Worm (Caenorhabditis elegans) whole organism, young adult: ENCODE results near the gene srpa-72.

ENCODE experiments used
- B0019.2 ChIP-seq: fragments of 200-800 bp; sonication (Bioruptor generic); conservative IDR thresholded peaks from 2 replicates; pipeline ENCODE4 v1.3.6; 2022; ENCODE audit warnings: missing genetic modification reagents, missing genetic modification characterization, missing compliant biosample characterization
- C17E4.6 ChIP-seq: fragments of 200-800 bp; sonication (Bioruptor generic); IDR thresholded peaks from 2 replicates; pipeline ENCODE4 v1.3.6; 2022; ENCODE audit warnings: missing genetic modification reagents, missing genetic modification characterization, missing compliant biosample characterization
- F37B4.10 ChIP-seq: fragments of 200-800 bp; sonication (Bioruptor generic); IDR thresholded peaks from 2 replicates; pipeline ENCODE4 v1.3.6; 2022; ENCODE audit warnings: missing genetic modification characterization, missing compliant biosample characterization
- F39B2.1 ChIP-seq: fragments of 200-800 bp; sonication (Bioruptor generic); IDR thresholded peaks from 2 replicates; pipeline ENCODE4 v1.3.6; 2022; ENCODE audit warnings: missing genetic modification reagents, missing genetic modification characterization, missing compliant biosample characterization
- F55B11.4 ChIP-seq: sonication (generic microtip); optimal IDR thresholded peaks from 2 replicates; lab custom pipeline; 2016; ENCODE audit warnings: missing compliant biosample characterization, missing genetic modification characterization, borderline replicate concordance; ENCODE audit not compliant: insufficient read depth
- F57A8.1 ChIP-seq: fragments of 200-800 bp; sonication (Bioruptor generic); optimal IDR thresholded peaks from 2 replicates; lab custom pipeline; 2018; ENCODE audit warnings: mild to moderate bottlenecking, missing genetic modification characterization, moderate library complexity, missing compliant biosample characterization
- F57C9.4 ChIP-seq: sonication (generic microtip); optimal IDR thresholded peaks from 2 replicates; lab custom pipeline; 2017; ENCODE audit warnings: mild to moderate bottlenecking, missing genetic modification characterization, missing compliant biosample characterization
- Y67H2A.10 ChIP-seq: fragments of 200-800 bp; sonication (Bioruptor generic); conservative IDR thresholded peaks from 2 replicates; pipeline ENCODE4 v1.3.6; 2022; ENCODE audit warnings: missing genetic modification reagents, missing genetic modification characterization, missing compliant biosample characterization
- Y79H2A.3 ChIP-seq: fragments of 200-800 bp; sonication (Bioruptor generic); conservative IDR thresholded peaks from 2 replicates; pipeline ENCODE4 v1.3.6; 2022; ENCODE audit warnings: missing genetic modification reagents, missing genetic modification characterization, missing compliant biosample characterization
- atf-7 ChIP-seq: sonication (generic microtip); optimal IDR thresholded peaks from 2 replicates; lab custom pipeline; 2017; ENCODE audit warnings: mild to moderate bottlenecking, missing genetic modification characterization, missing compliant biosample characterization
- bed-1 ChIP-seq: fragments of 200-800 bp; sonication (Bioruptor generic); IDR thresholded peaks from 2 replicates; pipeline ENCODE4 v1.3.6; 2022; ENCODE audit warnings: missing genetic modification reagents, missing genetic modification characterization, missing compliant biosample characterization
- ceh-27 ChIP-seq: fragments of 200-800 bp; sonication (Bioruptor generic); optimal IDR thresholded peaks from 2 replicates; lab custom pipeline; 2018; ENCODE audit warnings: mild to moderate bottlenecking, missing genetic modification characterization, moderate library complexity, missing compliant biosample characterization
- die-1 ChIP-seq: sonication (generic microtip); optimal IDR thresholded peaks from 2 replicates; lab custom pipeline; 2016; ENCODE audit warnings: missing genotype, mild to moderate bottlenecking, missing genetic modification characterization, missing compliant biosample characterization
- dpl-1 ChIP-seq: fragments of 150-350 bp; optimal IDR thresholded peaks from 2 replicates; lab custom pipeline; 2014; ENCODE audit warnings: missing biosample characterization, missing genetic modification reagents, missing genetic modification characterization
- efl-1 ChIP-seq: fragments of 150-350 bp; optimal IDR thresholded peaks from 2 replicates; lab custom pipeline; 2014; ENCODE audit warnings: missing biosample characterization, missing genetic modification reagents, missing genetic modification characterization
- egl-18 ChIP-seq: fragments of 200-800 bp; sonication (Bioruptor generic); IDR thresholded peaks from 2 replicates; pipeline ENCODE4 v1.3.6; 2022; ENCODE audit warnings: missing genetic modification reagents, missing genetic modification characterization, missing compliant biosample characterization
- egl-44 ChIP-seq: fragments of 200-800 bp; sonication (Bioruptor generic); IDR thresholded peaks from 2 replicates; pipeline ENCODE4 v1.3.6; 2022; ENCODE audit warnings: missing genetic modification reagents, missing genetic modification characterization, missing compliant biosample characterization
- gei-17 ChIP-seq: fragments of 200-800 bp; sonication (Bioruptor generic); optimal IDR thresholded peaks from 2 replicates; lab custom pipeline; 2018; ENCODE audit warnings: mild to moderate bottlenecking, missing genetic modification characterization, missing compliant biosample characterization
- hmg-1.2 ChIP-seq: fragments of 200-800 bp; sonication (Bioruptor generic); IDR thresholded peaks from 2 replicates; pipeline ENCODE4 v1.3.6; 2022; ENCODE audit warnings: missing genetic modification reagents, missing genetic modification characterization, missing compliant biosample characterization
- hrde-1 ChIP-seq: sonication (generic microtip); optimal IDR thresholded peaks from 2 replicates; lab custom pipeline; 2016; ENCODE audit warnings: missing genetic modification characterization, mild to moderate bottlenecking, missing compliant biosample characterization, moderate library complexity, missing genotype, missing genetic modification reagents, borderline replicate concordance
- lag-1 ChIP-seq: fragments of 200-800 bp; sonication (Bioruptor generic); IDR thresholded peaks from 2 replicates; pipeline ENCODE4 v1.3.6; 2022; ENCODE audit warnings: missing genetic modification reagents, missing genetic modification characterization, missing compliant biosample characterization
- lin-40 ChIP-seq: sonication (generic microtip); optimal IDR thresholded peaks from 2 replicates; lab custom pipeline; 2016; ENCODE audit warnings: missing genetic modification characterization, mild to moderate bottlenecking, missing compliant biosample characterization, missing genotype, missing genetic modification reagents
- lir-1 ChIP-seq: fragments of 200-800 bp; sonication (Bioruptor generic); conservative IDR thresholded peaks from 2 replicates; pipeline ENCODE4 v1.3.6; 2022; ENCODE audit warnings: missing genetic modification reagents, missing genetic modification characterization, missing compliant biosample characterization
- lsl-1 ChIP-seq: fragments of 200-800 bp; sonication (Bioruptor generic); optimal IDR thresholded peaks from 2 replicates; lab custom pipeline; 2018; ENCODE audit warnings: mild to moderate bottlenecking, missing genetic modification characterization, moderate library complexity, missing compliant biosample characterization
- lsy-27 ChIP-seq: sonication (generic microtip); optimal IDR thresholded peaks from 2 replicates; lab custom pipeline; 2017; ENCODE audit warnings: missing genetic modification characterization, mild to moderate bottlenecking, missing compliant biosample characterization, antibody characterized with exemption, missing genotype, borderline replicate concordance; ENCODE audit not compliant: insufficient read depth
- madf-6 ChIP-seq: fragments of 200-800 bp; sonication (Bioruptor generic); IDR thresholded peaks from 2 replicates; pipeline ENCODE4 v1.3.6; 2022; ENCODE audit warnings: missing genetic modification reagents, missing genetic modification characterization, missing compliant biosample characterization
- madf-8 ChIP-seq: fragments of 200-800 bp; sonication (Bioruptor generic); conservative IDR thresholded peaks from 2 replicates; pipeline ENCODE4 v1.3.6; 2022; ENCODE audit warnings: missing genetic modification reagents, missing genetic modification characterization, missing compliant biosample characterization
- mcd-1 ChIP-seq: fragments of 200-800 bp; sonication (Bioruptor generic); IDR thresholded peaks from 2 replicates; pipeline ENCODE4 v1.3.6; 2022; ENCODE audit warnings: missing genetic modification reagents, missing genetic modification characterization, missing compliant biosample characterization
- nhr-90 ChIP-seq: sonication (generic microtip); optimal IDR thresholded peaks from 2 replicates; lab custom pipeline; 2016; ENCODE audit warnings: missing genotype, mild to moderate bottlenecking, missing genetic modification characterization, missing compliant biosample characterization
- pha-4 ChIP-seq: fragments of 150-350 bp; sonication (generic microtip); optimal IDR thresholded peaks from 2 replicates; lab custom pipeline; 2014; ENCODE audit warnings: missing biosample characterization, missing genetic modification reagents, missing genetic modification characterization
- rpc-1 ChIP-seq, 2 experiments: fragments of 150-350 bp in 1 of 2; sonication (generic microtip) in 1 of 2; optimal IDR thresholded peaks; 2 replicates each; lab custom pipeline; 2014 to 2018; ENCODE audit warnings: missing biosample characterization in 1 of 2, missing genetic modification characterization in 1 of 2, missing genetic modification reagents in 1 of 2, missing genotype in 1 of 2
- snpc-1.3 ChIP-seq: sonication (generic microtip); optimal IDR thresholded peaks from 2 replicates; lab custom pipeline; 2017; ENCODE audit warnings: missing genetic modification characterization, mild to moderate bottlenecking, missing compliant biosample characterization, antibody characterized with exemption, moderate library complexity, missing genotype, missing genetic modification reagents; ENCODE audit not compliant: insufficient read depth
- xnd-1 ChIP-seq: sonication (generic microtip); optimal IDR thresholded peaks from 2 replicates; lab custom pipeline; 2016; ENCODE audit warnings: missing genotype, missing genetic modification reagents, missing genetic modification characterization, missing compliant biosample characterization
- zfh-2 ChIP-seq: fragments of 200-800 bp; sonication (Bioruptor generic); conservative IDR thresholded peaks from 2 replicates; pipeline ENCODE4 v1.3.6; 2022; ENCODE audit warnings: missing genetic modification reagents, missing genetic modification characterization, missing compliant biosample characterization
- ztf-22 ChIP-seq: fragments of 200-800 bp; sonication (Bioruptor generic); optimal IDR thresholded peaks from 2 replicates; lab custom pipeline; 2018; ENCODE audit warnings: mild to moderate bottlenecking, missing genetic modification characterization, moderate library complexity, missing compliant biosample characterization
- ztf-25 ChIP-seq: fragments of 200-800 bp; sonication (Bioruptor generic); IDR thresholded peaks from 2 replicates; pipeline ENCODE4 v1.3.6; 2022; ENCODE audit warnings: missing genetic modification reagents, missing genetic modification characterization, missing compliant biosample characterization
- ztf-26 ChIP-seq: sonication (generic microtip); optimal IDR thresholded peaks from 2 replicates; lab custom pipeline; 2017; ENCODE audit warnings: missing genetic modification characterization, missing compliant biosample characterization
- ztf-28 ChIP-seq: fragments of 200-800 bp; sonication (Bioruptor generic); IDR thresholded peaks from 2 replicates; pipeline ENCODE4 v1.3.6; 2022; ENCODE audit warnings: missing genetic modification reagents, missing genetic modification characterization, missing compliant biosample characterization

srpa-72 gene

ce11 chrII:2807674-2808206 lies 20.5 kb downstream of the srpa-72 start, which contains the start of gene K12H6.12:
Gene K12H6.12, plus strand, starts transcription at chrII:2808156.
- TF ChIP-seq zfh-2 (0 out of 2 replicates have a peak, but pooled peaks have one; percentile 43), F57A8.1 (no peak), F55B11.4 (tag; lab: Kevin White, UChicago) (no peak), C17E4.6 (GFP tag; lab: Robert Waterston, UW) (no peak), Y67H2A.10 (GFP tag; lab: Robert Waterston, UW) (no peak), ceh-27 (GFP tag; lab: Kevin White, UChicago) (no peak), nhr-90 (no peak), atf-7 (tag; lab: Kevin White, UChicago) (no peak), hmg-1.2 (peak; percentile 80)

DNA sequence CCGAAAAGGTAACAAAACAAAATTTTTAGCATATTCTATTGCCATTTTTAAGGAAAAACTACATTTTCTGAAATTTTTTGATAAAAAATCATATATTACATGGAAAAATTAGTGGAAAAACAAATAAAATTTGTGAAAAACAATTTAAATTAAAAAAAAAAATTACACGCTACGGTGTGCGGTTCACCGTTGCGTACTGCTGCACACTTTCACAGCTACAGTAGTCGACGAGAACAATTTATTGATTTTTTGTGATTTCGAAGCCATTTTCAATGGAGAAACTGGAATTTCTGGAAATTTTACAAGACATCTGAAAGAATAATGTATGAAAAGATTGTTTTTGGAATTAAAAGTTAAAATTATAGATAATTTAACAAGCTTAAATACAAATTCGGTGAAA lies 27.7 kb downstream of the srpa-72 start:
- TF ChIP-seq Y79H2A.3 (GFP tag; lab: Robert Waterston, UW) = no peak
- TF ChIP-seq rpc-1 (optimal IDR thresholded peaks at IDR 0.05; lab: Kevin White, UChicago) = no peak
- TF ChIP-seq rpc-1 (tag; optimal IDR thresholded peaks at IDR 0.05; lab: Kevin White, UChicago) = no peak
- peak; percentile 94 for TF ChIP-seq lsl-1 (GFP tag; lab: Kevin White, UChicago)
- no peak for TF ChIP-seq lir-1
- TF ChIP-seq efl-1 (GFP tag; lab: Kevin White, UChicago) = peak; percentile 12
- no peak for TF ChIP-seq pha-4 (tag; lab: Kevin White, UChicago)
- no peak for TF ChIP-seq egl-44 (GFP tag; lab: Robert Waterston, UW)
- peak; percentile 86 for TF ChIP-seq madf-6 (GFP tag; lab: Robert Waterston, UW)
- TF ChIP-seq snpc-1.3 (tag; lab: Kevin White, UChicago) = peak; percentile 28
- no peak for TF ChIP-seq hrde-1
- no peak for TF ChIP-seq zfh-2
- no peak for TF ChIP-seq die-1 (tag; lab: Kevin White, UChicago)
- TF ChIP-seq egl-18 (GFP tag; lab: Robert Waterston, UW) = no peak
- TF ChIP-seq xnd-1 (tag; lab: Kevin White, UChicago) = peak; percentile 85
- no peak for TF ChIP-seq F57C9.4 (tag; lab: Kevin White, UChicago)
- no peak for TF ChIP-seq Y67H2A.10 (GFP tag; lab: Robert Waterston, UW)
- TF ChIP-seq lin-40 (tag; lab: Kevin White, UChicago) = no peak
- peak; percentile 48; the same call in 1 of the 2 replicates for TF ChIP-seq madf-8
- TF ChIP-seq lsy-27 (tag; lab: Kevin White, UChicago) = no peak
- no peak for TF ChIP-seq F37B4.10
- no peak for TF ChIP-seq ztf-28
- TF ChIP-seq ztf-22 = no peak
- 0 out of 2 replicates have a peak, but pooled peaks have one; percentile 14 for TF ChIP-seq mcd-1 (GFP tag; lab: Robert Waterston, UW)

- no peak for TF ChIP-seq B0019.2 (GFP tag; lab: Robert Waterston, UW)
- no peak for TF ChIP-seq die-1 (tag; lab: Kevin White, UChicago)
- TF ChIP-seq dpl-1 (GFP tag; lab: Kevin White, UChicago) = no peak
- TF ChIP-seq ztf-26 (tag; lab: Kevin White, UChicago) = no peak
- no peak for TF ChIP-seq hmg-1.2
- TF ChIP-seq lag-1 (GFP tag; lab: Robert Waterston, UW) = no peak
- TF ChIP-seq ztf-25 = no peak
- no peak for TF ChIP-seq bed-1
- TF ChIP-seq F39B2.1 (GFP tag; lab: Robert Waterston, UW) = no peak
- no peak for TF ChIP-seq lsl-1 (GFP tag; lab: Kevin White, UChicago)
- TF ChIP-seq gei-17 (GFP tag; lab: Kevin White, UChicago) = no peak
- TF ChIP-seq, all 124 proteins: peak for 0
Measured at ce11 chrII:2815444-2815843, 28.2 kb downstream of the srpa-72 start, which contains the start of gene K12H6.2. Gene K12H6.2, minus strand, starts transcription at chrII:2815544.
